Worm (Caenorhabditis elegans) whole organism, young adult: ENCODE measurements around the gene T22E5.1.

ENCODE experiments used
- F23B12.7 ChIP-seq: sonication (generic microtip); optimal IDR thresholded peaks from 2 replicates; lab custom pipeline; 2017; ENCODE audit warnings: missing genetic modification characterization, mild to moderate bottlenecking, missing compliant biosample characterization, antibody characterized with exemption, moderate library complexity; ENCODE audit not compliant: insufficient read depth
- ama-1 ChIP-seq, 3 experiments: fragments of 150-350 bp in 1 of 3; sonication (generic microtip) in 2 of 3; optimal IDR thresholded peaks; 2 replicates each; lab custom pipeline; 2014 to 2018; ENCODE audit warnings: missing biosample characterization in 2 of 3, missing genetic modification characterization in 2 of 3, missing genetic modification reagents in 2 of 3
- nfya-2 ChIP-seq: fragments of 200-800 bp; sonication (Bioruptor generic); IDR thresholded peaks from 2 replicates; pipeline ENCODE4 v1.3.6; 2022; ENCODE audit warnings: missing genetic modification reagents, missing genetic modification characterization, missing compliant biosample characterization
- pbrm-1 ChIP-seq: fragments of 200-800 bp; sonication (Bioruptor generic); IDR thresholded peaks from 2 replicates; pipeline ENCODE4 v1.3.6; 2022; ENCODE audit warnings: missing genetic modification reagents, missing genetic modification characterization, missing compliant biosample characterization

DNA sequence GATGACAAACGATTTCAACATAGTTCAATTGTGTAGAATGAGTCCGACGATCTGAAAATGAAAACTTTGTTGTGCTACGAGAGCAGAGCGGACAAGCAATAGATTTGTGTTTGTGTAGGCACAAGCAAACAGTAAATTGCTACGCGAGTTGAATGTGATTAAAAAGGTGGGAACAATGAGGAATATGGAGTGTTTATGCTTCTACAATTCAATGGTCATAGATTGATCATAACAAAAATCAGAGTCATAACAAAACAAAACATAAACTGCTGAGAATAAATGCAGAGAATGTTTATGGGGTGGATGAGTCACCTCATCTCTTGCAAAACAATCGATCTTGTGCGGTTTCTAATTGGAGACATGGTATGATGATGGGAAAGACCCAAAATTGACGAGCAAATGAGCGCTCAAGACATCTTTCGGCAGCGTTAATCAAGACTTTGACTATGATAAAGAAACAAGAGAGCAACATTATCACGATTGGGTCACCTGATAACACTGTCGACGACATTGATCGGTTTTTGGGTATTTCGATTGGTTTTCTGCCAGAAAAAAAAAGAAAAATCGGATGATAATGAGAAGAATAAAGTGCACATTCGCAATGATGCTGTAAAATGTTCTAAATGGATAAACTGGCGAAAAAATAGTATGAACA, 34.9 kb upstream of the T22E5.1 start, which contains the start of gene lmp-1:
- TF ChIP-seq pbrm-1 (GFP tag; lab: Robert Waterston, UW), result no peak
- peak; percentile 74 for TF ChIP-seq ama-1 (optimal IDR thresholded peaks at IDR 0.05; lab: Kevin White, UChicago)
- TF ChIP-seq ama-1 (GFP tag; optimal IDR thresholded peaks at IDR 0.05; lab: Kevin White, UChicago), result no peak
- no peak for TF ChIP-seq nfya-2 (GFP tag; lab: Robert Waterston, UW)
- no peak for TF ChIP-seq F23B12.7 (tag; lab: Kevin White, UChicago)
